Fruit fly (Drosophila melanogaster) whole organism: ENCODE measurements around the gene CG2116.

Source experiments
- CG8478 ChIP-seq: fragments of >200 bp; optimal IDR thresholded peaks from 2 replicates; lab custom pipeline; 2018; ENCODE audit warnings: inconsistent platforms
- Dll ChIP-seq: fragments of >200 bp; optimal IDR thresholded peaks from 2 replicates; lab custom pipeline; 2017
- EcR ChIP-seq, 2 experiments: fragments of >200 bp; optimal IDR thresholded peaks; 2 replicates each; lab custom pipeline; 2017; ENCODE audit warnings: missing biosample characterization in 2 of 2, missing genetic modification characterization in 2 of 2, missing genetic modification reagents in 2 of 2
- pan ChIP-seq: fragments of >200 bp; optimal IDR thresholded peaks from 2 replicates; lab custom pipeline; 2017
- psq ChIP-seq: fragments of >200 bp; optimal IDR thresholded peaks from 2 replicates; lab custom pipeline; 2017
- usp ChIP-seq: fragments of >200 bp; optimal IDR thresholded peaks from 2 replicates; lab custom pipeline; 2017; ENCODE audit warnings: missing biosample characterization, missing genetic modification characterization, mixed read lengths

DNA sequence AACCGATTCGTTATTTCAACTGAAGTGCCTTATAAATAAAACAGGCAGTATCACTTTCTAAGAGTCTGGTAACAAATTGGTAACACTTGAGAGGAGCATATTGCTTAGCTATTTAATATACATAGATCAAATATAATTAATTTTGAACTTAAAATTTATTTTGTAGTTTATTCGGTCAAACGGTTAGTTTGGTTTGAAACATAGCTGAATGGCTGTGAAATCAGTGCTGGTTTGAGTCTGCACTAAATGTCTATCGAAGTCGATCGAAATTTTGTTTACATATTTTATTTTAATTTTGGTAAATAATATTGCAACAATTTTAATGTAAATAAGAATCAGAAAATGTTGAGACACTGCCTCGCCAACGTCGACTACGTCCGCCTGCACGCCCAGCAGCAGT lies 18.9 kb downstream of the CG2116 start, which contains the start of gene CG10959:
- TF ChIP-seq pan (no peak), usp (GFP tag; lab: Kevin White, UChicago) (no peak), psq (no peak), EcR (GFP tag; optimal IDR thresholded peaks at IDR 0.05; lab: Kevin White, UChicago) (no peak), CG8478 (lab: Kevin White, UChicago) (no peak), Dll (lab: Kevin White, UChicago) (no peak)
